Fruit fly (Drosophila melanogaster) whole organism: ENCODE results near the gene CG3164.

Experiments
- CG8478 ChIP-seq: fragments of >200 bp; optimal IDR thresholded peaks from 2 replicates; lab custom pipeline; 2018; ENCODE audit warnings: inconsistent platforms
- psq ChIP-seq: fragments of >200 bp; optimal IDR thresholded peaks from 2 replicates; lab custom pipeline; 2017

dm6 chr2L:155215-155712 is 24.7 kb upstream of the CG3164 start, which contains the start of gene Pus10:
- TF ChIP-seq CG8478 (lab: Kevin White, UChicago) = no peak
- TF ChIP-seq psq = no peak
